Fruit fly (Drosophila melanogaster) whole organism, adult: ENCODE data around the gene Ctr1B.

Experiments used
- CG11617 ChIP-seq: fragments of 200-800 bp; sonication (Bioruptor generic); optimal IDR thresholded peaks from 2 replicates; lab custom pipeline; 2017; ENCODE audit warnings: mild to moderate bottlenecking, missing biosample characterization, missing genetic modification reagents, missing genetic modification characterization
- tj ChIP-seq: fragments of 200-800 bp; sonication (Bioruptor generic); optimal IDR thresholded peaks from 3 replicates; lab custom pipeline; 2017; ENCODE audit warnings: missing biosample characterization, mild to moderate bottlenecking, missing genetic modification characterization, moderate library complexity

dm6 chr3R:8352961-8353728, 35.7 kb downstream of the Ctr1B start:
- TF ChIP-seq tj (GFP tag; lab: Kevin White, UChicago) (peak; percentile 62), CG11617 (GFP tag; lab: Kevin White, UChicago) (no peak)
